Fruit fly (Drosophila melanogaster) whole organism, embryonic: ENCODE results near the gene MED28.

Experiments
- ATbp ChIP-seq: fragments of 200-800 bp; sonication (Bioruptor generic); optimal IDR thresholded peaks from 2 replicates; lab custom pipeline; 2017; ENCODE audit warnings: missing biosample characterization, mild to moderate bottlenecking, missing genetic modification characterization, missing genetic modification reagents
- Bteb2 ChIP-seq: fragments of 200-800 bp; sonication (Bioruptor generic); optimal IDR thresholded peaks from 2 replicates; lab custom pipeline; 2016; ENCODE audit warnings: missing biosample characterization, missing genetic modification characterization
- CG11398 ChIP-seq: fragments of 200-800 bp; sonication (Bioruptor generic); optimal IDR thresholded peaks from 2 replicates; lab custom pipeline; 2016; ENCODE audit warnings: missing biosample characterization, missing genetic modification characterization
- CG11504 ChIP-seq: fragments of 200-800 bp; sonication (Bioruptor generic); optimal IDR thresholded peaks from 3 replicates; lab custom pipeline; 2019; ENCODE audit warnings: missing biosample characterization, mild to moderate bottlenecking, missing genetic modification characterization, moderate library complexity
- CG12071 ChIP-seq: fragments of 200-800 bp; sonication (Bioruptor generic); optimal IDR thresholded peaks from 3 replicates; lab custom pipeline; 2018; ENCODE audit warnings: missing biosample characterization, mild to moderate bottlenecking, missing genetic modification characterization
- CG15601 ChIP-seq: fragments of 200-800 bp; sonication (Bioruptor generic); optimal IDR thresholded peaks from 3 replicates; lab custom pipeline; 2019; ENCODE audit warnings: missing biosample characterization, mild to moderate bottlenecking, missing genetic modification characterization, moderate library complexity
- CG15696 ChIP-seq: fragments of 200-800 bp; sonication (Bioruptor generic); optimal IDR thresholded peaks from 2 replicates; lab custom pipeline; 2019; ENCODE audit warnings: missing biosample characterization, mild to moderate bottlenecking, missing genetic modification characterization, moderate library complexity
- CG16813 ChIP-seq: fragments of 200-800 bp; sonication (Bioruptor generic); IDR thresholded peaks from 3 replicates; pipeline ENCODE4 v1.3.6; 2022; ENCODE audit warnings: missing biosample characterization, missing genetic modification characterization; ENCODE audit not compliant: partially characterized antibody
- CG16863 ChIP-seq: fragments of 200-800 bp; sonication (Bioruptor generic); optimal IDR thresholded peaks from 3 replicates; lab custom pipeline; 2016; ENCODE audit warnings: missing biosample characterization, missing genetic modification characterization
- CG17568 ChIP-seq: fragments of 200-800 bp; sonication (Bioruptor generic); optimal IDR thresholded peaks from 2 replicates; lab custom pipeline; 2018; ENCODE audit warnings: missing biosample characterization, mild to moderate bottlenecking, missing genetic modification characterization, moderate library complexity
- CG1792 ChIP-seq: fragments of 200-800 bp; sonication (Bioruptor generic); optimal IDR thresholded peaks from 2 replicates; lab custom pipeline; 2016; ENCODE audit warnings: missing biosample characterization, missing genetic modification characterization
- CG33213 ChIP-seq: fragments of 200-800 bp; sonication (Bioruptor generic); optimal IDR thresholded peaks from 3 replicates; lab custom pipeline; 2016; ENCODE audit warnings: missing biosample characterization, missing genetic modification characterization
- CG3726 ChIP-seq: fragments of 200-800 bp; sonication (Bioruptor generic); IDR thresholded peaks from 3 replicates; pipeline ENCODE4, ENCODE4 v1.3.6; 2022; ENCODE audit warnings: missing biosample characterization, missing genetic modification characterization
- CG3847 ChIP-seq: fragments of 200-800 bp; sonication (Bioruptor generic); IDR thresholded peaks from 2 replicates; pipeline ENCODE4 v1.3.6; 2022; ENCODE audit warnings: missing biosample characterization, missing genetic modification characterization
- CG6683 ChIP-seq: fragments of 200-800 bp; sonication (Bioruptor generic); optimal IDR thresholded peaks from 2 replicates; lab custom pipeline; 2017; ENCODE audit warnings: missing biosample characterization, mild to moderate bottlenecking, missing genetic modification characterization, missing genetic modification reagents
- CG7556 ChIP-seq: fragments of 200-800 bp; sonication (Bioruptor generic); optimal IDR thresholded peaks from 2 replicates; lab custom pipeline; 2017; ENCODE audit warnings: missing biosample characterization, mild to moderate bottlenecking, missing genetic modification characterization
- CG7963 ChIP-seq: fragments of 200-800 bp; sonication (Bioruptor generic); IDR thresholded peaks from 3 replicates; pipeline ENCODE4 v1.3.6; 2022; ENCODE audit warnings: missing biosample characterization, missing genetic modification characterization; ENCODE audit not compliant: partially characterized antibody
- CG8290 ChIP-seq, 3 experiments: fragments of 200-800 bp; sonication (Bioruptor generic); optimal IDR thresholded peaks; 2 replicates each; lab custom pipeline; 2016 to 2019; ENCODE audit warnings: missing biosample characterization in 3 of 3, missing genetic modification characterization in 3 of 3, mild to moderate bottlenecking in 2 of 3, moderate library complexity in 1 of 3
- CG9817 ChIP-seq: fragments of 200-800 bp; sonication (Bioruptor generic); optimal IDR thresholded peaks from 2 replicates; lab custom pipeline; 2018; ENCODE audit warnings: missing biosample characterization, mild to moderate bottlenecking, missing genetic modification characterization, moderate library complexity
- CG9876 ChIP-seq: fragments of 200-800 bp; sonication (Bioruptor generic); optimal IDR thresholded peaks from 2 replicates; lab custom pipeline; 2016; ENCODE audit warnings: missing biosample characterization, missing genetic modification characterization
- Dip2 ChIP-seq: fragments of 200-800 bp; sonication (Bioruptor generic); IDR thresholded peaks from 2 replicates; pipeline ENCODE4 v1.3.6; 2022; ENCODE audit warnings: missing biosample characterization, missing genetic modification characterization
- Fer1 ChIP-seq: fragments of 200-800 bp; sonication (Bioruptor generic); optimal IDR thresholded peaks from 2 replicates; lab custom pipeline; 2017; ENCODE audit warnings: missing biosample characterization, mild to moderate bottlenecking, missing genetic modification characterization
- Fer3 ChIP-seq: fragments of 200-800 bp; sonication (Bioruptor generic); optimal IDR thresholded peaks from 2 replicates; lab custom pipeline; 2018; ENCODE audit warnings: missing biosample characterization, mild to moderate bottlenecking, missing genetic modification characterization, moderate library complexity
- Med ChIP-seq: fragments of 200-800 bp; sonication (Bioruptor generic); peaks from one replicate; lab custom pipeline; 2016; ENCODE audit warnings: missing biosample characterization, missing genetic modification characterization, mild to moderate bottlenecking, inconsistent platforms, moderate library complexity
- NC2α ChIP-seq: fragments of 200-800 bp; sonication (Bioruptor generic); optimal IDR thresholded peaks from 2 replicates; lab custom pipeline; 2016; ENCODE audit warnings: missing biosample characterization, missing genetic modification characterization
- Oaz ChIP-seq: fragments of 200-800 bp; sonication (Bioruptor generic); IDR thresholded peaks from 2 replicates; pipeline ENCODE4 v1.3.6; 2022; ENCODE audit warnings: missing biosample characterization, missing genetic modification characterization
- Poxn ChIP-seq: fragments of 200-800 bp; sonication (Bioruptor generic); IDR thresholded peaks from 2 replicates; pipeline ENCODE4 v1.3.6; 2022; ENCODE audit warnings: missing biosample characterization, missing genetic modification characterization
- Ravus ChIP-seq: fragments of 200-800 bp; sonication (Bioruptor generic); IDR thresholded peaks from 2 replicates; pipeline ENCODE4 v1.3.6; 2022; ENCODE audit warnings: missing biosample characterization, missing genetic modification characterization
- Tbp ChIP-seq: fragments of >200 bp; optimal IDR thresholded peaks from 2 replicates; lab custom pipeline; 2018; ENCODE audit warnings: missing biosample characterization, missing genetic modification characterization
- bsh ChIP-seq, 2 experiments: fragments of 200-800 bp; sonication (Bioruptor generic); optimal IDR thresholded peaks; 2 replicates each; lab custom pipeline; 2017 to 2018; ENCODE audit warnings: mild to moderate bottlenecking in 2 of 2, missing biosample characterization in 2 of 2, missing genetic modification characterization in 2 of 2, moderate library complexity in 1 of 2
- cwo ChIP-seq: fragments of 200-800 bp; sonication (Bioruptor generic); optimal IDR thresholded peaks from 3 replicates; lab custom pipeline; 2017; ENCODE audit warnings: missing biosample characterization, missing genetic modification characterization, mild to moderate bottlenecking, moderate library complexity, missing genetic modification reagents
- gem ChIP-seq: fragments of 200-800 bp; sonication (Bioruptor generic); optimal IDR thresholded peaks from 2 replicates; lab custom pipeline; 2019; ENCODE audit warnings: missing biosample characterization, mild to moderate bottlenecking, missing genetic modification characterization, moderate library complexity
- gfzf ChIP-seq: fragments of 200-800 bp; sonication (Bioruptor generic); optimal IDR thresholded peaks from 2 replicates; lab custom pipeline; 2016; ENCODE audit warnings: missing biosample characterization, mild to moderate bottlenecking, missing genetic modification characterization, moderate library complexity
- inv ChIP-seq: fragments of 200-800 bp; sonication (Bioruptor generic); IDR thresholded peaks from 2 replicates; pipeline ENCODE4 v1.3.6; 2022; ENCODE audit warnings: missing biosample characterization, missing genetic modification characterization; ENCODE audit not compliant: partially characterized antibody
- ken ChIP-seq: fragments of 200-800 bp; sonication (Bioruptor generic); IDR thresholded peaks from 3 replicates; pipeline ENCODE4 v1.3.6; 2022; ENCODE audit warnings: missing biosample characterization, missing genetic modification characterization
- luna ChIP-seq: fragments of 200-800 bp; sonication (Bioruptor generic); optimal IDR thresholded peaks from 2 replicates; lab custom pipeline; 2016; ENCODE audit warnings: missing biosample characterization, missing genetic modification characterization
- nerfin-2 ChIP-seq: fragments of 200-800 bp; sonication (Bioruptor generic); IDR thresholded peaks from 2 replicates; pipeline ENCODE4 v1.3.6; 2022; ENCODE audit warnings: missing biosample characterization, missing genetic modification characterization; ENCODE audit not compliant: partially characterized antibody
- nom ChIP-seq: fragments of 200-800 bp; sonication (Bioruptor generic); optimal IDR thresholded peaks from 2 replicates; lab custom pipeline; 2017; ENCODE audit warnings: missing biosample characterization, missing genetic modification characterization, mild to moderate bottlenecking, moderate library complexity, missing genetic modification reagents
- odd ChIP-seq: fragments of 200-800 bp; sonication (Bioruptor generic); optimal IDR thresholded peaks from 2 replicates; lab custom pipeline; 2017; ENCODE audit warnings: missing biosample characterization, mild to moderate bottlenecking, missing genetic modification characterization
- otp ChIP-seq: fragments of 200-800 bp; sonication (Bioruptor generic); IDR thresholded peaks from 3 replicates; pipeline ENCODE4, ENCODE4 v1.3.6; 2022; ENCODE audit warnings: missing biosample characterization, missing genetic modification characterization
- pan ChIP-seq, 4 experiments: fragments of >200 bp in 3 of 4; fragments of 200-800 bp in 1 of 4; sonication (Bioruptor generic) in 1 of 4; optimal IDR thresholded peaks in 3 of 4; IDR thresholded peaks in 1 of 4; 2 replicates each; pipeline versions ENCODE4 v1.3.6 to Lab custom; 2017 to 2022; ENCODE audit warnings: missing biosample characterization in 2 of 4, missing genetic modification characterization in 2 of 4, mixed read lengths in 1 of 4
- repo ChIP-seq: fragments of 200-800 bp; sonication (Bioruptor generic); optimal IDR thresholded peaks from 2 replicates; lab custom pipeline; 2016; ENCODE audit warnings: missing biosample characterization, missing genetic modification characterization
- salm ChIP-seq: fragments of 200-800 bp; sonication (Bioruptor generic); optimal IDR thresholded peaks from 2 replicates; lab custom pipeline; 2018; ENCODE audit warnings: missing biosample characterization, mild to moderate bottlenecking, missing genetic modification characterization
- wek ChIP-seq: fragments of 200-800 bp; sonication (Bioruptor generic); optimal IDR thresholded peaks from 3 replicates; lab custom pipeline; 2018; ENCODE audit warnings: missing biosample characterization, mild to moderate bottlenecking, missing genetic modification characterization, moderate library complexity
- wor ChIP-seq: fragments of 200-800 bp; sonication (Bioruptor generic); IDR thresholded peaks from 2 replicates; pipeline ENCODE4 v1.3.6; 2022; ENCODE audit warnings: missing biosample characterization, missing genetic modification characterization
- yki ChIP-seq: fragments of >200 bp; optimal IDR thresholded peaks from 3 replicates; lab custom pipeline; 2018
- zen ChIP-seq: fragments of 200-800 bp; sonication (Bioruptor generic); optimal IDR thresholded peaks from 3 replicates; lab custom pipeline; 2018; ENCODE audit warnings: missing biosample characterization, mild to moderate bottlenecking, missing genetic modification characterization, moderate library complexity

Gene MED28

dm6 chr3R:25515450-25516288 lies 38.9 kb downstream of the MED28 start, which contains the start of gene msi (continued):
- peak; percentile 5 for TF ChIP-seq repo (GFP tag; lab: Kevin White, UChicago)
- peak; percentile 56 for TF ChIP-seq CG1792 (GFP tag; lab: Kevin White, UChicago)
- TF ChIP-seq zen (tag; lab: Kevin White, UChicago) = peak; percentile 98
- TF ChIP-seq otp (GFP tag; lab: Robert Waterston, UW) = peak; percentile 97
- TF ChIP-seq CG6683 (GFP tag; lab: Kevin White, UChicago) = peak; percentile 98
- peak; percentile 100 for TF ChIP-seq gem (tag; lab: Kevin White, UChicago)
- TF ChIP-seq CG3847 (GFP tag; lab: Robert Waterston, UW) = peak; percentile 99
- no peak for TF ChIP-seq CG11398 (GFP tag; lab: Kevin White, UChicago)
- peak; percentile 96 for TF ChIP-seq Oaz (GFP tag; lab: Robert Waterston, UW)
- TF ChIP-seq CG33213 (GFP tag; lab: Kevin White, UChicago) = peak; percentile 16
- peak; percentile 80 for TF ChIP-seq wek (GFP tag; lab: Kevin White, UChicago)
- peak; percentile 92 for TF ChIP-seq CG15696 (tag; lab: Kevin White, UChicago)
- TF ChIP-seq nerfin-2 (GFP tag; lab: Robert Waterston, UW) = no peak
- peak; percentile 98 for TF ChIP-seq cwo
- peak; percentile 78 for TF ChIP-seq Bteb2 (GFP tag; lab: Kevin White, UChicago)
- TF ChIP-seq CG16863 = peak; percentile 62
- TF ChIP-seq ken (GFP tag; lab: Robert Waterston, UW) = peak; percentile 98
- TF ChIP-seq CG7963 = no peak
- peak; percentile 92 for TF ChIP-seq CG12071
- peak; percentile 97 for TF ChIP-seq CG9817 (tag; lab: Kevin White, UChicago)
- peak; percentile 99 for TF ChIP-seq CG15601
- peak; percentile 71 for TF ChIP-seq Dip2 (GFP tag; lab: Robert Waterston, UW)
- peak; percentile 92 for TF ChIP-seq CG17568 (GFP tag; lab: Kevin White, UChicago)
- peak; percentile 86 for TF ChIP-seq CG8290 (GFP tag; optimal IDR thresholded peaks at IDR 0.05; lab: Kevin White, UChicago)
- peak; percentile 16 to 94 for TF ChIP-seq CG8290 (tag; optimal IDR thresholded peaks at IDR 0.05; lab: Kevin White, UChicago)
- peak; percentile 98 for TF ChIP-seq odd (GFP tag; lab: Kevin White, UChicago)
- no peak for TF ChIP-seq Tbp
- TF ChIP-seq pan (optimal IDR thresholded peaks at IDR 0.05; lab: Kevin White, UChicago) = no peak
- TF ChIP-seq pan (GFP tag; optimal IDR thresholded peaks at IDR 0.05 in 1 of 2, IDR thresholded peaks at IDR 0.05 in 1 of 2) = peak in 1 of 2 experiments; percentile 99
- TF ChIP-seq luna (GFP tag; lab: Kevin White, UChicago) = peak; percentile 33
- TF ChIP-seq yki (lab: Kevin White, UChicago) = peak; percentile 54
- peak; percentile 99 for TF ChIP-seq Fer1 (GFP tag; lab: Kevin White, UChicago)
- TF ChIP-seq CG16813 = no peak
- TF ChIP-seq CG11504 (tag; lab: Kevin White, UChicago) = peak; percentile 99
- peak; percentile 98 for TF ChIP-seq CG3726 (GFP tag; lab: Robert Waterston, UW)
- peak; percentile 94 to 100 for TF ChIP-seq bsh (GFP tag; optimal IDR thresholded peaks at IDR 0.05; lab: Kevin White, UChicago)
- peak; percentile 99 for TF ChIP-seq Fer3 (tag; lab: Kevin White, UChicago)
- peak; percentile 99 for TF ChIP-seq ATbp (GFP tag; lab: Kevin White, UChicago)
- peak; percentile 97 for TF ChIP-seq Med (GFP tag; lab: Kevin White, UChicago)
- no peak for TF ChIP-seq CG9876 (GFP tag; lab: Kevin White, UChicago)
- TF ChIP-seq gfzf = peak; percentile 38
- peak; percentile 91 for TF ChIP-seq nom (GFP tag; lab: Kevin White, UChicago)
- no peak for TF ChIP-seq NC2α (GFP tag; lab: Kevin White, UChicago)
- TF ChIP-seq Ravus (GFP tag; lab: Robert Waterston, UW) = peak; percentile 97
- peak; percentile 100 for TF ChIP-seq CG7556
- TF ChIP-seq Poxn (GFP tag; lab: Robert Waterston, UW) = peak; percentile 96
- peak; percentile 48; the same call in 1 of the 2 replicates for TF ChIP-seq inv (GFP tag; lab: Robert Waterston, UW)
- TF ChIP-seq wor (GFP tag; lab: Robert Waterston, UW) = peak; percentile 99
- TF ChIP-seq salm = peak; percentile 99
